Worm (Caenorhabditis elegans): ENCODE data around the gene xtr-2.

The xtr-2 gene

ce11 chrX:12280477-12280876, 34.9 kb upstream of the xtr-2 start, which contains the start of gene C04B4.1:
Gene C04B4.1, plus strand, starts transcription at chrX:12280777.
- TF ChIP-seq fkh-3 (tag; optimal IDR thresholded peaks at IDR 0.05) (no peak), ztf-3 (GFP tag; optimal IDR thresholded peaks at IDR 0.05) (no peak), F52B5.7 (tag; optimal IDR thresholded peaks at IDR 0.05) (no peak), F22D6.2 (tag; optimal IDR thresholded peaks at IDR 0.05) (no peak), lir-1 (GFP tag; conservative IDR thresholded peaks at IDR 0.05) (no peak), B0336.3 (GFP tag; IDR thresholded peaks at IDR 0.05) (no peak), chd-7 (tag; optimal IDR thresholded peaks at IDR 0.05) (no peak), attf-6 (GFP tag; IDR thresholded peaks at IDR 0.05) (no peak), dox-1 (GFP tag; IDR thresholded peaks at IDR 0.05) (no peak), hlh-12 (tag; optimal IDR thresholded peaks at IDR 0.05) (no peak), ceh-58 (GFP tag; IDR thresholded peaks at IDR 0.05) (no peak), T26A5.8 (tag; optimal IDR thresholded peaks at IDR 0.05) (no peak), egrh-3 (GFP tag; IDR thresholded peaks at IDR 0.05) (no peak), sptf-2 (GFP tag; optimal IDR thresholded peaks at IDR 0.05) (no peak), unc-62 (GFP tag; optimal IDR thresholded peaks at IDR 0.05) (no peak), pha-4 (tag; optimal IDR thresholded peaks at IDR 0.05) (no peak)

ce11 chrX:12282911-12283310, 32.5 kb upstream of the xtr-2 start, which contains the start of gene C04B4.2:
Gene C04B4.2, plus strand, starts transcription at chrX:12283281.
- no peak for TF ChIP-seq somi-1 (GFP tag; optimal IDR thresholded peaks at IDR 0.05)
- peak; percentile 51 for TF ChIP-seq xnd-1 (tag; optimal IDR thresholded peaks at IDR 0.05)
- peak; percentile 49; the same call in 1 of the 2 replicates for TF ChIP-seq aptf-2 (GFP tag; conservative IDR thresholded peaks at IDR 0.05)
- TF ChIP-seq dox-1 (GFP tag; IDR thresholded peaks at IDR 0.05), result peak; percentile 5; the same call in 1 of the 2 replicates
- peak; percentile 54; the same call in 1 of the 2 replicates for TF ChIP-seq egrh-3 (GFP tag; IDR thresholded peaks at IDR 0.05)
- TF ChIP-seq rec-8 (tag; optimal IDR thresholded peaks at IDR 0.05), result no peak
- no peak for TF ChIP-seq Y79H2A.3 (GFP tag; conservative IDR thresholded peaks at IDR 0.05)
- peak; percentile 78 for TF ChIP-seq efl-1 (GFP tag; optimal IDR thresholded peaks at IDR 0.05)
- TF ChIP-seq pbrm-1 (GFP tag; IDR thresholded peaks at IDR 0.05), result no peak
- TF ChIP-seq hmg-1.2 (GFP tag; IDR thresholded peaks at IDR 0.05), result peak; percentile 43; the same call in 1 of the 2 replicates
- TF ChIP-seq madf-6 (GFP tag; IDR thresholded peaks at IDR 0.05), result peak; percentile 83
- TF ChIP-seq ztf-26 (tag; optimal IDR thresholded peaks at IDR 0.05), result no peak
- no peak for TF ChIP-seq mel-28 (tag; optimal IDR thresholded peaks at IDR 0.05; ENCODE audit: borderline replicate concordance)
- TF ChIP-seq dpl-1 (GFP tag; optimal IDR thresholded peaks at IDR 0.05), result peak; percentile 26
- peak; percentile 64 for TF ChIP-seq madf-8 (GFP tag; conservative IDR thresholded peaks at IDR 0.05)
- no peak for TF ChIP-seq madf-10 (tag; optimal IDR thresholded peaks at IDR 0.05)
- TF ChIP-seq tlf-1 (GFP tag; optimal IDR thresholded peaks at IDR 0.05), result no peak
- no peak for TF ChIP-seq Y95B8A.8 (GFP tag; IDR thresholded peaks at IDR 0.05)
- TF ChIP-seq Y53G8AR.9 (GFP tag; conservative IDR thresholded peaks at IDR 0.05), result no peak
- TF ChIP-seq pha-4 (tag; optimal IDR thresholded peaks at IDR 0.05), result no peak
- TF ChIP-seq aptf-3 (GFP tag; IDR thresholded peaks at IDR 0.05), result no peak
- TF ChIP-seq F52B5.7 (tag; optimal IDR thresholded peaks at IDR 0.05), result no peak
- no peak for TF ChIP-seq F49E8.2 (tag; optimal IDR thresholded peaks at IDR 0.05; ENCODE audit: insufficient read depth)

- TF ChIP-seq pha-4 (tag; optimal IDR thresholded peaks at IDR 0.05) (no peak), ztf-28 (GFP tag; IDR thresholded peaks at IDR 0.05) (no peak), egl-18 (GFP tag; IDR thresholded peaks at IDR 0.05) (no peak), F57C9.4 (tag; optimal IDR thresholded peaks at IDR 0.05) (no peak)
Measured at ce11 chrX:12284161-12284560, 31.2 kb upstream of the xtr-2 start.

All from whole organism, young adult.